Fruit fly (Drosophila melanogaster) whole organism, embryonic: ENCODE data around the gene mRpS33.

Experiments used
- Atf6 ChIP-seq: fragments of 200-800 bp; sonication (Bioruptor generic); IDR thresholded peaks from 2 replicates; pipeline ENCODE4 v1.3.6; 2022; ENCODE audit warnings: missing biosample characterization, missing genetic modification characterization
- Awh ChIP-seq: fragments of 200-800 bp; sonication (Bioruptor generic); IDR thresholded peaks from 2 replicates; pipeline ENCODE4, ENCODE4 v1.3.6; 2022; ENCODE audit warnings: missing biosample characterization, missing genetic modification characterization
- B-H1 ChIP-seq: fragments of 200-800 bp; sonication (Bioruptor generic); IDR thresholded peaks from 3 replicates; pipeline ENCODE4 v1.3.6; 2022; ENCODE audit warnings: missing biosample characterization, missing genetic modification characterization
- CG10959 ChIP-seq: fragments of 200-800 bp; sonication (Bioruptor generic); IDR thresholded peaks from 2 replicates; pipeline ENCODE4 v1.3.6; 2022; ENCODE audit warnings: missing biosample characterization, missing genetic modification characterization
- CG11560 ChIP-seq: fragments of 200-800 bp; sonication (Bioruptor generic); IDR thresholded peaks from 3 replicates; pipeline ENCODE4 v1.3.6; 2022; ENCODE audit warnings: missing biosample characterization, missing genetic modification characterization
- CG12071 ChIP-seq: fragments of 200-800 bp; sonication (Bioruptor generic); optimal IDR thresholded peaks from 3 replicates; lab custom pipeline; 2018; ENCODE audit warnings: missing biosample characterization, mild to moderate bottlenecking, missing genetic modification characterization
- CG12769 ChIP-seq: fragments of 200-800 bp; sonication (Bioruptor generic); optimal IDR thresholded peaks from 2 replicates; lab custom pipeline; 2019; ENCODE audit warnings: missing biosample characterization, mild to moderate bottlenecking, missing genetic modification characterization, moderate library complexity
- CG13123 ChIP-seq: fragments of 200-800 bp; sonication (Bioruptor generic); optimal IDR thresholded peaks from 2 replicates; lab custom pipeline; 2016; ENCODE audit warnings: missing biosample characterization, missing genetic modification characterization
- CG13775 ChIP-seq: fragments of 200-800 bp; sonication (Bioruptor generic); optimal IDR thresholded peaks from 3 replicates; lab custom pipeline; 2017; ENCODE audit warnings: missing biosample characterization, mild to moderate bottlenecking, missing genetic modification characterization
- CG14710 ChIP-seq: fragments of 200-800 bp; sonication (Bioruptor generic); optimal IDR thresholded peaks from 3 replicates; lab custom pipeline; 2019; ENCODE audit warnings: missing biosample characterization, mild to moderate bottlenecking, missing genetic modification characterization, moderate library complexity
- CG1647 ChIP-seq: fragments of 200-800 bp; sonication (Bioruptor generic); optimal IDR thresholded peaks from 3 replicates; lab custom pipeline; 2016; ENCODE audit warnings: missing biosample characterization, missing genetic modification characterization
- CG16779 ChIP-seq: fragments of 200-800 bp; sonication (Bioruptor generic); IDR thresholded peaks from 2 replicates; pipeline ENCODE4 v1.3.6; 2022; ENCODE audit warnings: missing biosample characterization, missing genetic modification characterization
- CG17328 ChIP-seq: fragments of 200-800 bp; sonication (Bioruptor generic); IDR thresholded peaks from 2 replicates; pipeline ENCODE4 v1.3.6; 2022; ENCODE audit warnings: missing biosample characterization, missing genetic modification characterization
- CG17612 ChIP-seq: fragments of 200-800 bp; sonication (Bioruptor generic); IDR thresholded peaks from 2 replicates; pipeline ENCODE4 v1.3.6; 2022; ENCODE audit warnings: missing biosample characterization, missing genetic modification characterization
- CG18262 ChIP-seq: fragments of 200-800 bp; optimal IDR thresholded peaks from 3 replicates; lab custom pipeline; 2019; ENCODE audit warnings: missing biosample characterization, mild to moderate bottlenecking, missing genetic modification characterization, moderate library complexity
- CG2875 ChIP-seq: fragments of 200-800 bp; sonication (Bioruptor generic); optimal IDR thresholded peaks from 2 replicates; lab custom pipeline; 2017; ENCODE audit warnings: missing biosample characterization, mild to moderate bottlenecking, missing genetic modification characterization, missing genetic modification reagents
- CG32772 ChIP-seq: fragments of 200-800 bp; sonication (Bioruptor generic); IDR thresholded peaks from 2 replicates; pipeline ENCODE4 v1.3.6; 2022; ENCODE audit warnings: missing biosample characterization, missing genetic modification characterization
- CG3281 ChIP-seq: fragments of 200-800 bp; sonication (Bioruptor generic); optimal IDR thresholded peaks from 3 replicates; lab custom pipeline; 2017; ENCODE audit warnings: missing biosample characterization, mild to moderate bottlenecking, missing genetic modification characterization
- CG34224 ChIP-seq: fragments of 200-800 bp; sonication (Bioruptor generic); IDR thresholded peaks from 3 replicates; pipeline ENCODE4 v1.3.6; 2022; ENCODE audit warnings: missing biosample characterization, missing genetic modification characterization; ENCODE audit not compliant: partially characterized antibody
- CG4282 ChIP-seq: fragments of 200-800 bp; sonication (Bioruptor generic); optimal IDR thresholded peaks from 2 replicates; lab custom pipeline; 2016; ENCODE audit warnings: missing biosample characterization, missing genetic modification characterization
- CG5245 ChIP-seq: fragments of 200-800 bp; sonication (Bioruptor generic); optimal IDR thresholded peaks from 3 replicates; lab custom pipeline; 2016; ENCODE audit warnings: missing biosample characterization, missing genetic modification characterization
- CG6791 ChIP-seq: fragments of 200-800 bp; sonication (Bioruptor generic); IDR thresholded peaks from 3 replicates; pipeline ENCODE4 v1.3.6; 2022; ENCODE audit warnings: missing biosample characterization, missing genetic modification characterization; ENCODE audit not compliant: partially characterized antibody
- CG6854 ChIP-seq: fragments of 200-800 bp; sonication (Bioruptor generic); optimal IDR thresholded peaks from 3 replicates; lab custom pipeline; 2017; ENCODE audit warnings: missing biosample characterization, mild to moderate bottlenecking, missing genetic modification characterization
- CG8089 ChIP-seq: fragments of 200-800 bp; sonication (Bioruptor generic); optimal IDR thresholded peaks from 3 replicates; lab custom pipeline; 2016; ENCODE audit warnings: missing biosample characterization, missing genetic modification characterization
- Chrac-16 ChIP-seq: fragments of 200-800 bp; sonication (Bioruptor generic); optimal IDR thresholded peaks from 3 replicates; lab custom pipeline; 2016; ENCODE audit warnings: missing biosample characterization, missing genetic modification characterization
- CkIIα-i1 ChIP-seq: fragments of 200-800 bp; sonication (Bioruptor generic); IDR thresholded peaks from 2 replicates; pipeline ENCODE4 v1.3.6; 2022; ENCODE audit warnings: missing biosample characterization, missing genetic modification characterization
- E2f2 ChIP-seq: fragments of 200-800 bp; sonication (Bioruptor generic); IDR thresholded peaks from 2 replicates; pipeline ENCODE4 v1.3.6; 2022; ENCODE audit warnings: missing biosample characterization, missing genetic modification characterization
- GATAe ChIP-seq: fragments of 200-800 bp; sonication (Bioruptor generic); conservative IDR thresholded peaks from 2 replicates; pipeline ENCODE4 v1.3.6; 2022; ENCODE audit warnings: missing biosample characterization, missing genetic modification characterization
- Gug ChIP-seq: fragments of 200-800 bp; sonication (Bioruptor generic); IDR thresholded peaks from 4 replicates; pipeline ENCODE4 v1.3.6; 2022; ENCODE audit warnings: missing biosample characterization, missing genetic modification characterization
- HmgD ChIP-seq: fragments of 200-800 bp; sonication (Bioruptor generic); optimal IDR thresholded peaks from 3 replicates; lab custom pipeline; 2016; ENCODE audit warnings: missing biosample characterization, missing genetic modification characterization
- Ptx1 ChIP-seq: fragments of 200-800 bp; sonication (Bioruptor generic); IDR thresholded peaks from 2 replicates; pipeline ENCODE4 v1.3.6; 2022; ENCODE audit warnings: missing biosample characterization, missing genetic modification characterization
- Xbp1 ChIP-seq: fragments of 200-800 bp; sonication (Bioruptor generic); optimal IDR thresholded peaks from 3 replicates; lab custom pipeline; 2016; ENCODE audit warnings: missing biosample characterization, mild to moderate bottlenecking, missing genetic modification characterization
- abd-A ChIP-seq: fragments of 200-800 bp; sonication (Bioruptor generic); optimal IDR thresholded peaks from 3 replicates; lab custom pipeline; 2019; ENCODE audit warnings: missing biosample characterization, mild to moderate bottlenecking, missing genetic modification characterization, moderate library complexity
- bbx ChIP-seq: fragments of 200-800 bp; sonication (Bioruptor generic); IDR thresholded peaks from 2 replicates; pipeline ENCODE4 v1.3.6; 2022; ENCODE audit warnings: missing biosample characterization, missing genetic modification characterization; ENCODE audit not compliant: partially characterized antibody
- cg ChIP-seq: fragments of 200-800 bp; sonication (Bioruptor generic); optimal IDR thresholded peaks from 3 replicates; lab custom pipeline; 2019; ENCODE audit warnings: missing biosample characterization, mild to moderate bottlenecking, missing genetic modification characterization, moderate library complexity
- chinmo ChIP-seq: fragments of 200-800 bp; sonication (Bioruptor generic); IDR thresholded peaks from 4 replicates; pipeline ENCODE4 v1.3.6; 2022; ENCODE audit warnings: missing biosample characterization, missing genetic modification characterization; ENCODE audit not compliant: partially characterized antibody
- esg ChIP-seq: fragments of 200-800 bp; sonication (Bioruptor generic); conservative IDR thresholded peaks from 2 replicates; pipeline ENCODE4 v1.3.6; 2022; ENCODE audit warnings: missing biosample characterization, missing genetic modification characterization
- gce ChIP-seq: fragments of 200-800 bp; sonication (Bioruptor generic); IDR thresholded peaks from 3 replicates; pipeline ENCODE4 v1.3.6; 2022; ENCODE audit warnings: missing biosample characterization, missing genetic modification characterization
- grau ChIP-seq: fragments of 200-800 bp; optimal IDR thresholded peaks from 3 replicates; lab custom pipeline; 2019; ENCODE audit warnings: missing biosample characterization, mild to moderate bottlenecking, missing genetic modification characterization, moderate library complexity
- grn ChIP-seq: fragments of 200-800 bp; sonication (Bioruptor generic); optimal IDR thresholded peaks from 3 replicates; lab custom pipeline; 2017; ENCODE audit warnings: missing biosample characterization, missing genetic modification characterization
- gsb-n ChIP-seq: fragments of 200-800 bp; sonication (Bioruptor generic); optimal IDR thresholded peaks from 3 replicates; lab custom pipeline; 2018; ENCODE audit warnings: missing biosample characterization, mild to moderate bottlenecking, missing genetic modification characterization
- ham ChIP-seq: fragments of 200-800 bp; sonication (Bioruptor generic); IDR thresholded peaks from 2 replicates; pipeline ENCODE4 v1.3.6; 2022; ENCODE audit warnings: missing biosample characterization, missing genetic modification characterization
- lab ChIP-seq: fragments of 200-800 bp; sonication (Bioruptor generic); optimal IDR thresholded peaks from 3 replicates; lab custom pipeline; 2017; ENCODE audit warnings: missing biosample characterization, missing genetic modification characterization, mild to moderate bottlenecking, moderate library complexity, missing genetic modification reagents
- oc ChIP-seq: fragments of 200-800 bp; sonication (Bioruptor generic); optimal IDR thresholded peaks from 2 replicates; lab custom pipeline; 2018; ENCODE audit warnings: missing biosample characterization, mild to moderate bottlenecking, missing genetic modification characterization, moderate library complexity
- pum ChIP-seq: fragments of 200-800 bp; sonication (Bioruptor generic); optimal IDR thresholded peaks from 2 replicates; lab custom pipeline; 2016; ENCODE audit warnings: missing biosample characterization, missing genetic modification characterization
- salm ChIP-seq: fragments of 200-800 bp; sonication (Bioruptor generic); optimal IDR thresholded peaks from 2 replicates; lab custom pipeline; 2018; ENCODE audit warnings: missing biosample characterization, mild to moderate bottlenecking, missing genetic modification characterization
- sd ChIP-seq: fragments of 200-800 bp; sonication (Bioruptor generic); optimal IDR thresholded peaks from 3 replicates; lab custom pipeline; 2018; ENCODE audit warnings: missing biosample characterization, mild to moderate bottlenecking, missing genetic modification characterization, moderate library complexity
- sens ChIP-seq: fragments of 200-800 bp; sonication (Bioruptor generic); peaks from one replicate; lab custom pipeline; 2016; ENCODE audit warnings: missing biosample characterization, missing genetic modification characterization
- twi ChIP-seq: fragments of 200-800 bp; optimal IDR thresholded peaks from 2 replicates; lab custom pipeline; 2019; ENCODE audit warnings: missing biosample characterization, mild to moderate bottlenecking, missing genetic modification characterization, moderate library complexity

Gene mRpS33

dm6 chr3R:16448378-16449134 lies 12.2 kb upstream of the mRpS33 start (continued):
- TF ChIP-seq grau, result peak; percentile 60
- TF ChIP-seq CG13775 (GFP tag; lab: Kevin White, UChicago), result peak; percentile 49
- TF ChIP-seq CG14710 (tag; lab: Kevin White, UChicago), result peak; percentile 54
- TF ChIP-seq ham (GFP tag; lab: Robert Waterston, UW), result peak; percentile 65
- peak; percentile 82 for TF ChIP-seq CG18262 (tag; lab: Kevin White, UChicago)
- peak; percentile 32 for TF ChIP-seq CG1647 (GFP tag; lab: Kevin White, UChicago)
- TF ChIP-seq CG11560 (tag; lab: Robert Waterston, UW), result no peak; the same call in 2 of the 3 replicates
- peak; percentile 45 for TF ChIP-seq CG4282 (GFP tag; lab: Kevin White, UChicago)
- peak; percentile 88 for TF ChIP-seq CG17328 (GFP tag; lab: Robert Waterston, UW)
- peak; percentile 18 for TF ChIP-seq CG2875
- TF ChIP-seq CG32772, result peak; percentile 91
- peak; percentile 59 for TF ChIP-seq sd (tag; lab: Kevin White, UChicago)
- TF ChIP-seq pum (GFP tag; lab: Kevin White, UChicago), result peak; percentile 25
- peak; percentile 81 for TF ChIP-seq Ptx1 (GFP tag; lab: Robert Waterston, UW)
- peak; percentile 65 for TF ChIP-seq oc (tag; lab: Kevin White, UChicago)
- TF ChIP-seq bbx (GFP tag; lab: Robert Waterston, UW), result no peak

dm6 chr3R:16447448-16448045 lies 11.2 kb upstream of the mRpS33 start:
- TF ChIP-seq Chrac-16, result no peak
- TF ChIP-seq CG8089 (GFP tag; lab: Kevin White, UChicago), result no peak
- no peak for TF ChIP-seq CG17612 (GFP tag; lab: Robert Waterston, UW)
- TF ChIP-seq chinmo (GFP tag; lab: Robert Waterston, UW), result 0 out of 4 replicates have a peak, but pooled peaks have one; percentile 69
- TF ChIP-seq Gug (GFP tag; lab: Robert Waterston, UW), result no peak
- TF ChIP-seq GATAe, result peak; percentile 74
- TF ChIP-seq lab (GFP tag; lab: Kevin White, UChicago), result peak; percentile 19
- TF ChIP-seq abd-A (tag; lab: Kevin White, UChicago), result no peak
- TF ChIP-seq CG13123 (GFP tag; lab: Kevin White, UChicago), result no peak
- no peak for TF ChIP-seq Xbp1 (GFP tag; lab: Kevin White, UChicago)
- TF ChIP-seq E2f2 (GFP tag; lab: Robert Waterston, UW), result no peak
- TF ChIP-seq Awh (GFP tag; lab: Robert Waterston, UW), result no peak
- no peak for TF ChIP-seq CG6791
- TF ChIP-seq Atf6, result no peak
- TF ChIP-seq B-H1, result no peak
- no peak for TF ChIP-seq CG6854 (GFP tag; lab: Kevin White, UChicago)
- no peak for TF ChIP-seq CG10959 (GFP tag; lab: Robert Waterston, UW)
- no peak for TF ChIP-seq gce (GFP tag; lab: Robert Waterston, UW)
- no peak for TF ChIP-seq CG5245 (GFP tag; lab: Kevin White, UChicago)
- no peak for TF ChIP-seq CG12071 (GFP tag; lab: Kevin White, UChicago)
- no peak for TF ChIP-seq CG34224
- TF ChIP-seq CG12769, result no peak
- TF ChIP-seq CG16779, result no peak
- TF ChIP-seq HmgD (GFP tag; lab: Kevin White, UChicago), result no peak
- TF ChIP-seq sens, result peak; percentile 73
- TF ChIP-seq CG3281, result no peak
- no peak for TF ChIP-seq salm (tag; lab: Kevin White, UChicago)
- no peak for TF ChIP-seq esg (GFP tag; lab: Robert Waterston, UW)
- no peak for TF ChIP-seq twi (tag; lab: Kevin White, UChicago)
- peak; percentile 74 for TF ChIP-seq grn
- TF ChIP-seq cg, result no peak
- TF ChIP-seq gsb-n (tag; lab: Kevin White, UChicago), result no peak
- TF ChIP-seq CkIIα-i1 (GFP tag; lab: Robert Waterston, UW), result no peak
